Worm (Caenorhabditis elegans) whole organism, early embryonic: ENCODE measurements around the gene Y73C8B.1.

Source experiments
- B0310.2 ChIP-seq: sonication (generic microtip); optimal IDR thresholded peaks from 2 replicates; lab custom pipeline; 2016; ENCODE audit warnings: mild to moderate bottlenecking, missing genetic modification characterization, missing compliant biosample characterization
- F13C5.2 ChIP-seq: sonication (generic microtip); optimal IDR thresholded peaks from 2 replicates; lab custom pipeline; 2017; ENCODE audit warnings: mild to moderate bottlenecking, missing genetic modification characterization, inconsistent platforms, missing compliant biosample characterization
- aly-1 ChIP-seq: sonication (generic microtip); optimal IDR thresholded peaks from 2 replicates; lab custom pipeline; 2016; ENCODE audit warnings: missing genetic modification characterization, missing compliant biosample characterization
- ama-1 ChIP-seq: fragments of 150-350 bp; optimal IDR thresholded peaks from 2 replicates; lab custom pipeline; 2014
- ceh-13 ChIP-seq: fragments of 200-800 bp; sonication (Bioruptor generic); optimal IDR thresholded peaks from 2 replicates; lab custom pipeline; 2018; ENCODE audit warnings: mild to moderate bottlenecking, missing genetic modification characterization, missing compliant biosample characterization
- ceh-36 ChIP-seq: sonication (generic microtip); optimal IDR thresholded peaks from 2 replicates; lab custom pipeline; 2016; ENCODE audit warnings: missing genetic modification characterization, inconsistent platforms, missing compliant biosample characterization
- ets-7 ChIP-seq: sonication (generic microtip); optimal IDR thresholded peaks from 2 replicates; lab custom pipeline; 2016; ENCODE audit warnings: missing genotype, missing genetic modification characterization, missing compliant biosample characterization
- flt-1 ChIP-seq: fragments of 200-800 bp; sonication (Bioruptor generic); IDR thresholded peaks from 2 replicates; pipeline ENCODE4 v1.3.6; 2022; ENCODE audit warnings: missing genetic modification characterization, missing compliant biosample characterization
- hmbx-1 ChIP-seq: sonication (generic microtip); optimal IDR thresholded peaks from 2 replicates; lab custom pipeline; 2016; ENCODE audit warnings: mild to moderate bottlenecking, missing genetic modification characterization, missing compliant biosample characterization
- hmg-4 ChIP-seq: fragments of 200-800 bp; sonication (Bioruptor generic); optimal IDR thresholded peaks from 2 replicates; lab custom pipeline; 2018; ENCODE audit warnings: mild to moderate bottlenecking, missing genetic modification characterization, missing compliant biosample characterization
- hnd-1 ChIP-seq: sonication (generic microtip); optimal IDR thresholded peaks from 2 replicates; lab custom pipeline; 2016; ENCODE audit warnings: missing genetic modification characterization, missing compliant biosample characterization
- pes-1 ChIP-seq: fragments of 200-800 bp; sonication (Bioruptor generic); IDR thresholded peaks from 2 replicates; pipeline ENCODE4 v1.3.6; 2022; ENCODE audit warnings: missing genetic modification reagents, missing genetic modification characterization, missing compliant biosample characterization
- scrt-1 ChIP-seq: fragments of 200-800 bp; sonication (Bioruptor generic); IDR thresholded peaks from 2 replicates; pipeline ENCODE4 v1.3.6; 2022; ENCODE audit warnings: missing genetic modification characterization, missing compliant biosample characterization
- sea-1 ChIP-seq: fragments of 200-800 bp; sonication (Bioruptor generic); conservative IDR thresholded peaks from 2 replicates; pipeline ENCODE4 v1.3.6; 2022; ENCODE audit warnings: missing genetic modification characterization, missing compliant biosample characterization
- tbx-11 ChIP-seq: fragments of 200-800 bp; sonication (Bioruptor generic); IDR thresholded peaks from 2 replicates; pipeline ENCODE4 v1.3.6; 2022; ENCODE audit warnings: missing genetic modification characterization, missing compliant biosample characterization
- tbx-37 ChIP-seq: fragments of 200-800 bp; sonication (Bioruptor generic); conservative IDR thresholded peaks from 2 replicates; pipeline ENCODE4 v1.3.6; 2022; ENCODE audit warnings: missing genetic modification reagents, missing genetic modification characterization, missing compliant biosample characterization
- tra-4 ChIP-seq: sonication (generic microtip); optimal IDR thresholded peaks from 2 replicates; lab custom pipeline; 2017; ENCODE audit warnings: missing genetic modification characterization, missing compliant biosample characterization

Y73C8B.1 gene

DNA sequence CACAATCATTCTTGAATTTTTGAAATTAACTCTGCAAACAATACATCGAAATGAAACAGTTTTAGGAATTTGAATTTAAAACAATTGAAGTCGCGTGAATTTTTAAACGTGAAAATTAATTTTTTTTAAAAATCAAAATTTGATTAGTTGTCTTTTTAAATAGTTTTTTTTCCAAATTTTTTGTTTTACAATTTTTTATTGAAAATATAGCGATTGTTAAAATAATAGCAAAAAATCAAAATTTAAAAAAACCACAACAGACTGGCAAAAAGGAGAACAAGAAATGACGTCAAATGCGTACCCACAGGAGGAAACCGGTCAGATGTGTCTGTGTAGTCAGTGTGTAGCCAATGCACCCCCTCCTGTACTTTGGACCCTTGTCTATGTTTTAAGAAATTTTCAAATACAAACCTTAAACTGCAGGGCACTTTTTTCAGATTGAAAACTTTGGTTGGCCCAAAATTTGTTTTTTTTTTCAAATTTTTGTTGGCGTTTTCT lies at the start of gene Y73C8B.1, which contains the start of gene Y73C8B.5:
Gene Y73C8B.1, minus strand, starts transcription at position 51 of the 498 bp plus-strand sequence.
Gene Y73C8B.5, plus strand, starts transcription at position 437 of the 498 bp plus-strand sequence.
- no peak for TF ChIP-seq hnd-1
- no peak for TF ChIP-seq hmg-4
- no peak for TF ChIP-seq ceh-36 (tag; lab: Kevin White, UChicago)
- TF ChIP-seq tbx-11 (GFP tag; lab: Robert Waterston, UW), result no peak
- TF ChIP-seq sea-1 (GFP tag; lab: Robert Waterston, UW), result no peak
- no peak for TF ChIP-seq tbx-37
- no peak for TF ChIP-seq ama-1 (lab: Kevin White, UChicago)
- no peak for TF ChIP-seq scrt-1 (GFP tag; lab: Robert Waterston, UW)
- no peak for TF ChIP-seq aly-1 (tag; lab: Kevin White, UChicago)
- TF ChIP-seq F13C5.2 (tag; lab: Kevin White, UChicago), result no peak
- TF ChIP-seq ets-7 (tag; lab: Kevin White, UChicago), result no peak
- no peak for TF ChIP-seq pes-1 (GFP tag; lab: Robert Waterston, UW)
- TF ChIP-seq ceh-13 (GFP tag; lab: Kevin White, UChicago), result no peak
- no peak for TF ChIP-seq flt-1 (GFP tag; lab: Robert Waterston, UW)

DNA sequence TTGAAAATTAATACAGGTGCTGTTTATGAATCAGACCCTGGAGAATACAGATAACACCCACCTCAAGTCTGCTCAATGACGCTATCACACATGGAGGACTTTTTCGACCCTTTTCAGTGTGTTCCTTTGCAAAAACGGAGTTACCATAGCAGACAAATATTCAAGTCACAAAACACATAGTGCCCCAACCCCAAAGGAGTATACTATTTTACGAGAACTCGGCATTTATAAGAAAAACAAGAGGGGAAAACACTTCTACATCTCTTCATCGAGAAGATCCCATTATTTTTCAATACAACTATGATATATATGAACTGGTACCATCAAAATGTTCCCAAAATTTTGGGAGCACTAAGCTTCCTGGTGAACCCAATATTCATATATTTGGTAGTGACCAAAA lies 48.0 kb upstream of the Y73C8B.1 start, which contains the start of gene srj-7:
Gene srj-7, plus strand, starts transcription at position 301 of the 400 bp plus-strand sequence.
- TF ChIP-seq flt-1 (GFP tag; lab: Robert Waterston, UW) (no peak), hnd-1 (no peak), tra-4 (no peak), aly-1 (tag; lab: Kevin White, UChicago) (no peak), tbx-37 (no peak), tbx-11 (GFP tag; lab: Robert Waterston, UW) (no peak), B0310.2 (tag; lab: Kevin White, UChicago) (no peak), ceh-36 (tag; lab: Kevin White, UChicago) (no peak), sea-1 (GFP tag; lab: Robert Waterston, UW) (no peak), F13C5.2 (tag; lab: Kevin White, UChicago) (no peak), pes-1 (GFP tag; lab: Robert Waterston, UW) (no peak), ama-1 (lab: Kevin White, UChicago) (no peak), hmg-4 (no peak), hmbx-1 (tag; lab: Kevin White, UChicago) (no peak), ets-7 (tag; lab: Kevin White, UChicago) (no peak), scrt-1 (GFP tag; lab: Robert Waterston, UW) (no peak), ceh-13 (GFP tag; lab: Kevin White, UChicago) (no peak)

DNA sequence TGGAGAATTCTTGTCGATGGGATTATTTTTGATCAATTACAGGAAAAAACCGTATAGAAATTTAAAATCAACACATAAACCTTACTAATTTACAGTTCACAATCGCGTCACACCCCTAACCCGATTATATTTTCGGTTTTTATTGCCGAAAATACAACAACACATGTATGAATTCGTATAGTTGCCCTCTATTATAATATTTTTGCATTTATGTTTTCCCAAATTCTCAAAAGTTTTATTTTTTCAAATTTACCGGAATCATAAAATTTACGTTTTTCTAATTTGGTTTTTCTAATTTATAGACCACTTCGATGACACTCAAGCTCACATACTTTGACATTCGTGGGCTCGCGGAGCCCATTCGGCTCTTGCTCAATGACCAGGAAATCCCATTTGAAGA lies 46.3 kb upstream of the Y73C8B.1 start, which contains the start of gene gst-23:
Gene gst-23, plus strand, starts transcription at position 301 of the 400 bp plus-strand sequence.
- no peak for TF ChIP-seq ama-1 (lab: Kevin White, UChicago)

DNA sequence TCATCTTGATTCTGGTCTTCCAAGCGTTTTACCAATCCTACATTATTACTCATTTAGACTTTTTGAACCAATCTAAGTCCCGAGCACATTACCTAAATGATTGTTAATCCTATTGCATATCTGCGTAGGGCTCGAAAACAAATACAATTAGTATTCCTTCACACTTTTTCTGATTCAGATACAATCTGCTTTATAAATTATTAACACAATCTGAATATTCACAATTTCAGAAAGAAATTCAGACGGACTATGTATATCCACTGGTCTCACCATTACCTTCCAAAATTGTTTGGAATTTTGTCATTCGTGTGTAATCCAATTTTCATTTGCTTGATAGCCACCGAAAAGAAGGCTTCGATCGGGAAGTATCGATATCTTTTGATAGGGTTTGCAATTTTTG lies 44.5 kb upstream of the Y73C8B.1 start, which contains the start of gene srj-11:
Gene srj-11, plus strand, starts transcription at position 250 of the 400 bp plus-strand sequence.
- no peak for TF ChIP-seq flt-1 (GFP tag; lab: Robert Waterston, UW)
- TF ChIP-seq ama-1 (lab: Kevin White, UChicago), result no peak
- TF ChIP-seq F13C5.2 (tag; lab: Kevin White, UChicago), result no peak
- TF ChIP-seq tbx-37, result no peak
- TF ChIP-seq pes-1 (GFP tag; lab: Robert Waterston, UW), result no peak
- TF ChIP-seq scrt-1 (GFP tag; lab: Robert Waterston, UW), result no peak
- TF ChIP-seq ets-7 (tag; lab: Kevin White, UChicago), result no peak
- no peak for TF ChIP-seq aly-1 (tag; lab: Kevin White, UChicago)
- TF ChIP-seq B0310.2 (tag; lab: Kevin White, UChicago), result no peak
- TF ChIP-seq ceh-36 (tag; lab: Kevin White, UChicago), result no peak

DNA sequence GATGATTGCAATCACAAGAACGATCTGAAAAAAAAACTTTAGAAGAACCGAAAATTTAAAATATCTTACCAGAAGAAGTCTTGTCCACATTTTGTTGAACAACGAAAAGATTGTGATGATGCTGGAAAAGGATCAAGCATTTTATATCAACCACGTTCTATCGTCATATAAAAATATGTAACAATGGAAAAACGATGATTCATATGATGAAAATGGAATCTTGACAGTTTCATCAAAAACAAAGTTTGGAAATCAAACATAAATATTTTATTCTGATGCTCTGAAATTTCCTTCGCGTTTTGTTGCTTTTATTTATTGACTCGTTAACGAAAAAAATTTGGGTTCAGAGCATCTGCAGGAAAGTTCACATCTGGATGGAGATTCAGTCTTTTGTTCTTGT lies 39.9 kb upstream of the Y73C8B.1 start, which contains the start of the genes K08D9.9 and str-16:
Gene K08D9.9, minus strand, starts transcription at position 101 of the 400 bp plus-strand sequence.
Gene str-16, plus strand, starts transcription at position 266 of the 400 bp plus-strand sequence.
- TF ChIP-seq pes-1 (GFP tag; lab: Robert Waterston, UW), result no peak
- no peak for TF ChIP-seq flt-1 (GFP tag; lab: Robert Waterston, UW)
- TF ChIP-seq scrt-1 (GFP tag; lab: Robert Waterston, UW), result no peak
- no peak for TF ChIP-seq F13C5.2 (tag; lab: Kevin White, UChicago)
- TF ChIP-seq ceh-13 (GFP tag; lab: Kevin White, UChicago), result no peak
- TF ChIP-seq hmg-4, result no peak
- no peak for TF ChIP-seq ets-7 (tag; lab: Kevin White, UChicago)
- TF ChIP-seq ama-1 (lab: Kevin White, UChicago), result no peak
- TF ChIP-seq ceh-36 (tag; lab: Kevin White, UChicago), result no peak
- TF ChIP-seq sea-1 (GFP tag; lab: Robert Waterston, UW), result no peak
- no peak for TF ChIP-seq tbx-37
- TF ChIP-seq aly-1 (tag; lab: Kevin White, UChicago), result no peak
- no peak for TF ChIP-seq hmbx-1 (tag; lab: Kevin White, UChicago)
- no peak for TF ChIP-seq hnd-1
- no peak for TF ChIP-seq B0310.2 (tag; lab: Kevin White, UChicago)
- no peak for TF ChIP-seq tbx-11 (GFP tag; lab: Robert Waterston, UW)
- no peak for TF ChIP-seq tra-4

DNA sequence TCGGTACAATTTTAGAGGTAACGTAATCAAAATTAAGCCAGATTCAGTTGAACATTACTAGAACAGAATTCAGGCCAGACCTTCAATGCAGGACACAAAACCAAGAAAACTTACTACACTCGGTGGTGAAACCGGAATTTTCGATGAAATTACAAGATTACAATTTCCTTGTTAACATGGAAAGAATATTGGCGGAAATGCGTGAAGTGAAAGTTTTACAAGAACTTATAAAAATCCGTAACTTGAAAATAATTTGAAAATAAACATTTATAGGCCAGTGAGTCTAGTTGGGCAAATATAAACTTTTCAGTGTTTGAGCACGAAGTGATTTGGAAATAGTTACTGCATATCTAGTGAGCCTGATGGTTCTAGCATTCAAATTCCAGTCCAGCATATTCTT lies 38.2 kb upstream of the Y73C8B.1 start, which contains the start of gene K08D9.6:
Gene K08D9.6, minus strand, starts transcription at position 101 of the 400 bp plus-strand sequence.
- TF ChIP-seq tbx-11 (GFP tag; lab: Robert Waterston, UW), result no peak
- no peak for TF ChIP-seq ets-7 (tag; lab: Kevin White, UChicago)
- TF ChIP-seq hnd-1, result no peak
- TF ChIP-seq tbx-37, result no peak
- TF ChIP-seq hmg-4, result no peak
- no peak for TF ChIP-seq pes-1 (GFP tag; lab: Robert Waterston, UW)

DNA sequence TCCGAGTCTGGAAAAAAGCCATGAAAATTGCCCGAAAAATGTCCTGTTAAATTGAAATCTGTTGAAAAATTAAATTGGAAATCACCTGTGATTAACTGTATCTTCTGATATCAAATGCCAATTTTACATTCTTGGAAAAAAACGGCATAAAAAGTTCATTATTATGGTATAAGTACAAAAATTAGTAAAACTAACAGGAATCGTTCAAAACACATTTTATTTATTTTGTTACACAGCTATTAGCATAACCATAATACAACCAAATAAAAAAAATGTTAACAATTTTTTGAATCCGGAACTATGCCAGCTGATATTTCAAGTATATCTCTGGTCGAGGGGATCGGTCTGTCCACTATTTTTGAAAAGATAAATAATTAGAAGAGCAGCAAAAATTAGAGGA lies 33.9 kb upstream of the Y73C8B.1 start, which contains the start of gene K08D9.10:
Gene K08D9.10, plus strand, starts transcription at position 301 of the 400 bp plus-strand sequence.
- TF ChIP-seq sea-1 (GFP tag; lab: Robert Waterston, UW) (no peak), ets-7 (tag; lab: Kevin White, UChicago) (no peak), tra-4 (no peak), ama-1 (lab: Kevin White, UChicago) (no peak), tbx-11 (GFP tag; lab: Robert Waterston, UW) (no peak), tbx-37 (no peak)
